Fruit fly (Drosophila melanogaster) whole organism, embryonic: ENCODE results near the gene CG15353.

Experiments used
- Ada2b ChIP-seq: fragments of 200-800 bp; sonication (Bioruptor generic); IDR thresholded peaks from 2 replicates; pipeline ENCODE4 v1.3.6; 2022; ENCODE audit warnings: missing biosample characterization, missing genetic modification characterization
- BtbVII ChIP-seq: fragments of 200-800 bp; sonication (Bioruptor generic); optimal IDR thresholded peaks from 3 replicates; lab custom pipeline; 2017; ENCODE audit warnings: missing biosample characterization, mild to moderate bottlenecking, missing genetic modification characterization
- CG10366 ChIP-seq: fragments of 200-800 bp; sonication (Bioruptor generic); IDR thresholded peaks from 2 replicates; pipeline ENCODE4 v1.3.6; 2022; ENCODE audit warnings: missing biosample characterization, missing genetic modification characterization
- CG10565 ChIP-seq: fragments of 200-800 bp; sonication (Bioruptor generic); optimal IDR thresholded peaks from 3 replicates; lab custom pipeline; 2016; ENCODE audit warnings: missing biosample characterization, mild to moderate bottlenecking, missing genetic modification characterization
- CG10959 ChIP-seq: fragments of 200-800 bp; sonication (Bioruptor generic); IDR thresholded peaks from 2 replicates; pipeline ENCODE4 v1.3.6; 2022; ENCODE audit warnings: missing biosample characterization, missing genetic modification characterization
- CG11456 ChIP-seq: fragments of 200-800 bp; sonication (Bioruptor generic); IDR thresholded peaks from 3 replicates; pipeline ENCODE4 v1.3.6; 2022; ENCODE audit warnings: missing biosample characterization, missing genetic modification characterization
- CG11504 ChIP-seq: fragments of 200-800 bp; sonication (Bioruptor generic); optimal IDR thresholded peaks from 3 replicates; lab custom pipeline; 2019; ENCODE audit warnings: missing biosample characterization, mild to moderate bottlenecking, missing genetic modification characterization, moderate library complexity
- CG13296 ChIP-seq: fragments of 200-800 bp; sonication (Bioruptor generic); optimal IDR thresholded peaks from 3 replicates; lab custom pipeline; 2018; ENCODE audit warnings: missing biosample characterization, mild to moderate bottlenecking, missing genetic modification characterization
- CG1529 ChIP-seq: fragments of 200-800 bp; sonication (Bioruptor generic); optimal IDR thresholded peaks from 3 replicates; lab custom pipeline; 2018; ENCODE audit warnings: missing biosample characterization, missing genetic modification characterization
- CG15514 ChIP-seq: fragments of 200-800 bp; sonication (Bioruptor generic); optimal IDR thresholded peaks from 3 replicates; lab custom pipeline; 2017; ENCODE audit warnings: missing biosample characterization, missing genetic modification characterization, mild to moderate bottlenecking, moderate library complexity, missing genetic modification reagents
- CG17361 ChIP-seq: fragments of 200-800 bp; sonication (Bioruptor generic); IDR thresholded peaks from 3 replicates; pipeline ENCODE4 v1.3.6; 2022; ENCODE audit warnings: missing biosample characterization, missing genetic modification characterization
- CG2199 ChIP-seq: fragments of 200-800 bp; sonication (Bioruptor generic); IDR thresholded peaks from 3 replicates; pipeline ENCODE4 v1.3.6; 2022; ENCODE audit warnings: missing biosample characterization, missing genetic modification characterization
- CG31388 ChIP-seq: fragments of 200-800 bp; sonication (Bioruptor generic); optimal IDR thresholded peaks from 2 replicates; lab custom pipeline; 2016; ENCODE audit warnings: missing biosample characterization, missing genetic modification characterization
- CG31441 ChIP-seq: fragments of 200-800 bp; sonication (Bioruptor generic); IDR thresholded peaks from 2 replicates; pipeline ENCODE4 v1.3.6; 2022; ENCODE audit warnings: missing biosample characterization, missing genetic modification characterization
- CG32532 ChIP-seq: fragments of 200-800 bp; sonication (Bioruptor generic); IDR thresholded peaks from 2 replicates; pipeline ENCODE4 v1.3.6; 2022; ENCODE audit warnings: missing biosample characterization, missing genetic modification characterization
- CG6689 ChIP-seq: fragments of 200-800 bp; sonication (Bioruptor generic); IDR thresholded peaks from 2 replicates; pipeline ENCODE4 v1.3.6; 2022; ENCODE audit warnings: missing biosample characterization, missing genetic modification characterization
- CG7745 ChIP-seq: fragments of 200-800 bp; sonication (Bioruptor generic); optimal IDR thresholded peaks from 2 replicates; lab custom pipeline; 2018; ENCODE audit warnings: missing biosample characterization, mild to moderate bottlenecking, missing genetic modification characterization, moderate library complexity
- CG7839 ChIP-seq: fragments of 200-800 bp; sonication (Bioruptor generic); optimal IDR thresholded peaks from 3 replicates; lab custom pipeline; 2018; ENCODE audit warnings: missing biosample characterization, mild to moderate bottlenecking, missing genetic modification characterization, moderate library complexity
- CG8089 ChIP-seq: fragments of 200-800 bp; sonication (Bioruptor generic); optimal IDR thresholded peaks from 3 replicates; lab custom pipeline; 2016; ENCODE audit warnings: missing biosample characterization, missing genetic modification characterization
- CG9437 ChIP-seq: fragments of 200-800 bp; sonication (Bioruptor generic); optimal IDR thresholded peaks from 2 replicates; lab custom pipeline; 2018; ENCODE audit warnings: missing biosample characterization, mild to moderate bottlenecking, missing genetic modification characterization
- CG9727 ChIP-seq: fragments of 200-800 bp; sonication (Bioruptor generic); optimal IDR thresholded peaks from 3 replicates; lab custom pipeline; 2017; ENCODE audit warnings: missing biosample characterization, mild to moderate bottlenecking, missing genetic modification characterization
- Dfd ChIP-seq, 2 experiments: fragments of >200 bp; optimal IDR thresholded peaks; 2 replicates each; lab custom pipeline; 2017; ENCODE audit warnings: missing biosample characterization in 2 of 2, missing genetic modification characterization in 2 of 2
- MESR4 ChIP-seq: fragments of 200-800 bp; sonication (Bioruptor generic); optimal IDR thresholded peaks from 2 replicates; lab custom pipeline; 2018; ENCODE audit warnings: missing biosample characterization, mild to moderate bottlenecking, missing genetic modification characterization, moderate library complexity
- Myb ChIP-seq: fragments of 200-800 bp; sonication (Bioruptor generic); optimal IDR thresholded peaks from 2 replicates; lab custom pipeline; 2016; ENCODE audit warnings: missing biosample characterization, missing genetic modification characterization
- Opbp ChIP-seq: fragments of 200-800 bp; sonication (Bioruptor generic); IDR thresholded peaks from 3 replicates; pipeline ENCODE4 v1.3.6; 2022; ENCODE audit warnings: missing biosample characterization, missing genetic modification characterization; ENCODE audit not compliant: partially characterized antibody
- Rfx ChIP-seq: fragments of 200-800 bp; sonication (Bioruptor generic); IDR thresholded peaks from 2 replicates; pipeline ENCODE4 v1.3.6; 2022; ENCODE audit warnings: missing biosample characterization, missing genetic modification characterization
- Rx ChIP-seq: fragments of 200-800 bp; sonication (Bioruptor generic); IDR thresholded peaks from 2 replicates; pipeline ENCODE4 v1.3.6; 2022; ENCODE audit warnings: missing biosample characterization, missing genetic modification characterization
- Spps ChIP-seq: fragments of 200-800 bp; sonication (Bioruptor generic); optimal IDR thresholded peaks from 2 replicates; lab custom pipeline; 2018; ENCODE audit warnings: missing biosample characterization, mild to moderate bottlenecking, missing genetic modification characterization
- Tbp ChIP-seq: fragments of >200 bp; optimal IDR thresholded peaks from 2 replicates; lab custom pipeline; 2018; ENCODE audit warnings: missing biosample characterization, missing genetic modification characterization
- ac ChIP-seq: fragments of 200-800 bp; sonication (Bioruptor generic); optimal IDR thresholded peaks from 3 replicates; lab custom pipeline; 2017; ENCODE audit warnings: missing biosample characterization, mild to moderate bottlenecking, missing genetic modification characterization
- aop ChIP-seq: fragments of 200-800 bp; sonication (Bioruptor generic); IDR thresholded peaks from 2 replicates; pipeline ENCODE4 v1.3.6; 2022; ENCODE audit warnings: missing biosample characterization, missing genetic modification characterization
- crol ChIP-seq: fragments of 200-800 bp; sonication (Bioruptor generic); IDR thresholded peaks from 2 replicates; pipeline ENCODE4 v1.3.6; 2022; ENCODE audit warnings: missing biosample characterization, missing genetic modification characterization
- dmrt99B ChIP-seq: fragments of 200-800 bp; sonication (Bioruptor generic); optimal IDR thresholded peaks from 2 replicates; lab custom pipeline; 2018; ENCODE audit warnings: missing biosample characterization, mild to moderate bottlenecking, missing genetic modification characterization, moderate library complexity
- dysf ChIP-seq: fragments of 200-800 bp; sonication (Bioruptor generic); IDR thresholded peaks from 3 replicates; pipeline ENCODE4 v1.3.6; 2022; ENCODE audit warnings: missing biosample characterization, missing genetic modification characterization
- gsb ChIP-seq: fragments of 200-800 bp; sonication (Bioruptor generic); IDR thresholded peaks from 2 replicates; pipeline ENCODE4 v1.3.6; 2022; ENCODE audit warnings: missing biosample characterization, missing genetic modification characterization
- hb ChIP-seq: fragments of 200-800 bp; sonication (Bioruptor generic); IDR thresholded peaks from 3 replicates; pipeline ENCODE4 v1.3.6; 2022; ENCODE audit warnings: missing biosample characterization, missing genetic modification characterization; ENCODE audit not compliant: partially characterized antibody
- lbe ChIP-seq: fragments of 200-800 bp; sonication (Bioruptor generic); optimal IDR thresholded peaks from 2 replicates; lab custom pipeline; 2016; ENCODE audit warnings: missing biosample characterization, mild to moderate bottlenecking, missing genetic modification characterization
- lilli ChIP-seq: fragments of 200-800 bp; sonication (Bioruptor generic); optimal IDR thresholded peaks from 3 replicates; lab custom pipeline; 2016; ENCODE audit warnings: missing biosample characterization, missing genetic modification characterization
- mam ChIP-seq: fragments of 200-800 bp; sonication (Bioruptor generic); optimal IDR thresholded peaks from 3 replicates; lab custom pipeline; 2016; ENCODE audit warnings: missing biosample characterization, missing genetic modification characterization
- nmo ChIP-seq: fragments of 200-800 bp; sonication (Bioruptor generic); optimal IDR thresholded peaks from 2 replicates; lab custom pipeline; 2018; ENCODE audit warnings: missing biosample characterization, mild to moderate bottlenecking, missing genetic modification characterization, moderate library complexity
- oc ChIP-seq: fragments of 200-800 bp; sonication (Bioruptor generic); optimal IDR thresholded peaks from 2 replicates; lab custom pipeline; 2018; ENCODE audit warnings: missing biosample characterization, mild to moderate bottlenecking, missing genetic modification characterization, moderate library complexity
- pan ChIP-seq, 4 experiments: fragments of >200 bp in 3 of 4; fragments of 200-800 bp in 1 of 4; sonication (Bioruptor generic) in 1 of 4; optimal IDR thresholded peaks in 3 of 4; IDR thresholded peaks in 1 of 4; 2 replicates each; pipeline versions ENCODE4 v1.3.6 to Lab custom; 2017 to 2022; ENCODE audit warnings: missing biosample characterization in 2 of 4, missing genetic modification characterization in 2 of 4, mixed read lengths in 1 of 4
- pita ChIP-seq: fragments of 200-800 bp; sonication (Bioruptor generic); optimal IDR thresholded peaks from 2 replicates; lab custom pipeline; 2017; ENCODE audit warnings: missing biosample characterization, mild to moderate bottlenecking, missing genetic modification characterization
- ranshi ChIP-seq: fragments of 200-800 bp; sonication (Bioruptor generic); IDR thresholded peaks from 2 replicates; pipeline ENCODE4 v1.3.6; 2022; ENCODE audit warnings: missing biosample characterization, missing genetic modification characterization
- slbo ChIP-seq: fragments of 200-800 bp; sonication (Bioruptor generic); IDR thresholded peaks from 2 replicates; pipeline ENCODE4 v1.3.6; 2022; ENCODE audit warnings: missing biosample characterization, missing genetic modification characterization
- sqz ChIP-seq: fragments of 200-800 bp; sonication (Bioruptor generic); optimal IDR thresholded peaks from 3 replicates; lab custom pipeline; 2018; ENCODE audit warnings: missing biosample characterization, mild to moderate bottlenecking, missing genetic modification characterization
- stc ChIP-seq: fragments of 200-800 bp; sonication (Bioruptor generic); IDR thresholded peaks from 2 replicates; pipeline ENCODE4 v1.3.6; 2022; ENCODE audit warnings: missing biosample characterization, missing genetic modification characterization
- stwl ChIP-seq: fragments of 200-800 bp; sonication (Bioruptor generic); optimal IDR thresholded peaks from 3 replicates; lab custom pipeline; 2018; ENCODE audit warnings: missing biosample characterization, mild to moderate bottlenecking, missing genetic modification characterization, moderate library complexity
- tio ChIP-seq: fragments of 200-800 bp; sonication (Bioruptor generic); optimal IDR thresholded peaks from 2 replicates; lab custom pipeline; 2017; ENCODE audit warnings: missing biosample characterization, missing genetic modification characterization, inconsistent platforms
- vvl ChIP-seq: fragments of 200-800 bp; sonication (Bioruptor generic); IDR thresholded peaks from 2 replicates; pipeline ENCODE4 v1.3.6; 2022; ENCODE audit warnings: missing biosample characterization, missing genetic modification characterization
- wek ChIP-seq: fragments of 200-800 bp; sonication (Bioruptor generic); optimal IDR thresholded peaks from 3 replicates; lab custom pipeline; 2018; ENCODE audit warnings: missing biosample characterization, mild to moderate bottlenecking, missing genetic modification characterization, moderate library complexity

The CG15353 gene

dm6 chr2L:2015204-2015603 lies 8.2 kb upstream of the CG15353 start (continued):
- TF ChIP-seq dysf (GFP tag; lab: Robert Waterston, UW) (peak; percentile 46; the same call in 2 of the 3 replicates), CG8089 (GFP tag; lab: Kevin White, UChicago) (no peak), CG1529 (no peak), CG31388 (GFP tag; lab: Kevin White, UChicago) (no peak), lbe (no peak), Dfd (GFP tag; optimal IDR thresholded peaks at IDR 0.05; lab: Kevin White, UChicago) (no peak), aop (GFP tag; lab: Robert Waterston, UW) (no peak), MESR4 (GFP tag; lab: Kevin White, UChicago) (no peak), oc (tag; lab: Kevin White, UChicago) (no peak), crol (no peak), CG31441 (GFP tag; lab: Robert Waterston, UW) (0 out of 2 replicates have a peak, but pooled peaks have one; percentile 8), stc (GFP tag; lab: Robert Waterston, UW) (0 out of 2 replicates have a peak, but pooled peaks have one; percentile 29), Tbp (GFP tag; lab: Kevin White, UChicago) (no peak), Rx (no peak), CG2199 (GFP tag; lab: Robert Waterston, UW) (no peak), CG17361 (GFP tag; lab: Robert Waterston, UW) (no peak), stwl (tag; lab: Kevin White, UChicago) (no peak), vvl (GFP tag; lab: Robert Waterston, UW) (peak; percentile 22; the same call in 1 of the 2 replicates), CG15514 (GFP tag; lab: Kevin White, UChicago) (no peak), CG10366 (GFP tag; lab: Robert Waterston, UW) (no peak), CG9727 (GFP tag; lab: Kevin White, UChicago) (no peak), hb (GFP tag; lab: Robert Waterston, UW) (no peak), Rfx (peak; percentile 55; the same call in 1 of the 2 replicates), CG6689 (GFP tag; lab: Robert Waterston, UW) (no peak), gsb (GFP tag; lab: Robert Waterston, UW) (no peak), pan (optimal IDR thresholded peaks at IDR 0.05; lab: Kevin White, UChicago) (no peak), pan (GFP tag; optimal IDR thresholded peaks at IDR 0.05 in 1 of 2, IDR thresholded peaks at IDR 0.05 in 1 of 2) (peak in 1 of 2 experiments; percentile 11), mam (no peak), BtbVII (GFP tag; lab: Kevin White, UChicago) (peak; percentile 10), ranshi (GFP tag; lab: Robert Waterston, UW) (0 out of 2 replicates have a peak, but pooled peaks have one; percentile 9), CG9437 (no peak), tio (GFP tag; lab: Kevin White, UChicago) (peak; percentile 2), ac (GFP tag; lab: Kevin White, UChicago) (no peak), pita (no peak), Opbp (GFP tag; lab: Robert Waterston, UW) (no peak), CG11456 (GFP tag; lab: Robert Waterston, UW) (0 out of 3 replicates have a peak, but pooled peaks have one; percentile 17), sqz (GFP tag; lab: Kevin White, UChicago) (no peak), nmo (no peak), CG13296 (GFP tag; lab: Kevin White, UChicago) (peak; percentile 15), Ada2b (GFP tag; lab: Robert Waterston, UW) (0 out of 2 replicates have a peak, but pooled peaks have one; percentile 8), Myb (no peak), wek (GFP tag; lab: Kevin White, UChicago) (no peak), CG11504 (peak; percentile 27), Spps (tag; lab: Kevin White, UChicago) (no peak), slbo (peak; percentile 46; the same call in 1 of the 2 replicates), CG10565 (GFP tag; lab: Kevin White, UChicago) (no peak), CG32532 (GFP tag; lab: Robert Waterston, UW) (0 out of 2 replicates have a peak, but pooled peaks have one; percentile 8), dmrt99B (tag; lab: Kevin White, UChicago) (peak; percentile 21), lilli (GFP tag; lab: Kevin White, UChicago) (no peak), CG10959 (GFP tag; lab: Robert Waterston, UW) (no peak), CG7745 (tag; lab: Kevin White, UChicago) (no peak), CG7839 (tag; lab: Kevin White, UChicago) (peak; percentile 7)
